Fruit fly (Drosophila melanogaster) whole organism, embryonic: ENCODE measurements around the gene eca.

Source experiments
- B-H1 ChIP-seq: fragments of 200-800 bp; sonication (Bioruptor generic); IDR thresholded peaks from 3 replicates; pipeline ENCODE4 v1.3.6; 2022; ENCODE audit warnings: missing biosample characterization, missing genetic modification characterization
- BtbVII ChIP-seq: fragments of 200-800 bp; sonication (Bioruptor generic); optimal IDR thresholded peaks from 3 replicates; lab custom pipeline; 2017; ENCODE audit warnings: missing biosample characterization, mild to moderate bottlenecking, missing genetic modification characterization
- CG10366 ChIP-seq: fragments of 200-800 bp; sonication (Bioruptor generic); IDR thresholded peaks from 2 replicates; pipeline ENCODE4 v1.3.6; 2022; ENCODE audit warnings: missing biosample characterization, missing genetic modification characterization
- CG10543 ChIP-seq: fragments of 200-800 bp; sonication (Bioruptor generic); optimal IDR thresholded peaks from 3 replicates; lab custom pipeline; 2017; ENCODE audit warnings: missing biosample characterization, mild to moderate bottlenecking, missing genetic modification characterization, moderate library complexity
- CG10654 ChIP-seq: fragments of 200-800 bp; sonication (Bioruptor generic); optimal IDR thresholded peaks from 2 replicates; lab custom pipeline; 2016; ENCODE audit warnings: missing biosample characterization, missing genetic modification characterization
- CG11696 ChIP-seq: fragments of 200-800 bp; sonication (Bioruptor generic); IDR thresholded peaks from 2 replicates; pipeline ENCODE4 v1.3.6; 2022; ENCODE audit warnings: missing biosample characterization, missing genetic modification characterization
- CG12659 ChIP-seq: fragments of 200-800 bp; sonication (Bioruptor generic); optimal IDR thresholded peaks from 3 replicates; lab custom pipeline; 2017; ENCODE audit warnings: mild to moderate bottlenecking, missing biosample characterization, missing genetic modification reagents, missing genetic modification characterization
- CG12942 ChIP-seq: fragments of 200-800 bp; sonication (Bioruptor generic); optimal IDR thresholded peaks from 3 replicates; lab custom pipeline; 2016; ENCODE audit warnings: missing biosample characterization, missing genetic modification characterization
- CG13894 ChIP-seq: fragments of 200-800 bp; sonication (Bioruptor generic); optimal IDR thresholded peaks from 3 replicates; lab custom pipeline; 2018; ENCODE audit warnings: missing biosample characterization, mild to moderate bottlenecking, missing genetic modification characterization, moderate library complexity
- CG1529 ChIP-seq: fragments of 200-800 bp; sonication (Bioruptor generic); optimal IDR thresholded peaks from 3 replicates; lab custom pipeline; 2018; ENCODE audit warnings: missing biosample characterization, missing genetic modification characterization
- CG16813 ChIP-seq: fragments of 200-800 bp; sonication (Bioruptor generic); IDR thresholded peaks from 3 replicates; pipeline ENCODE4 v1.3.6; 2022; ENCODE audit warnings: missing biosample characterization, missing genetic modification characterization; ENCODE audit not compliant: partially characterized antibody
- CG2199 ChIP-seq: fragments of 200-800 bp; sonication (Bioruptor generic); IDR thresholded peaks from 3 replicates; pipeline ENCODE4 v1.3.6; 2022; ENCODE audit warnings: missing biosample characterization, missing genetic modification characterization
- CG2889 ChIP-seq: fragments of 200-800 bp; sonication (Bioruptor generic); IDR thresholded peaks from 3 replicates; pipeline ENCODE4 v1.3.6; 2022; ENCODE audit warnings: missing biosample characterization, missing genetic modification characterization
- CG31441 ChIP-seq: fragments of 200-800 bp; sonication (Bioruptor generic); IDR thresholded peaks from 2 replicates; pipeline ENCODE4 v1.3.6; 2022; ENCODE audit warnings: missing biosample characterization, missing genetic modification characterization
- CG34376 ChIP-seq: fragments of 200-800 bp; sonication (Bioruptor generic); optimal IDR thresholded peaks from 2 replicates; lab custom pipeline; 2018; ENCODE audit warnings: missing biosample characterization, mild to moderate bottlenecking, missing genetic modification characterization
- CG5953 ChIP-seq: fragments of 200-800 bp; sonication (Bioruptor generic); IDR thresholded peaks from 2 replicates; pipeline ENCODE4 v1.3.6; 2022; ENCODE audit warnings: missing biosample characterization, missing genetic modification characterization
- CG6272 ChIP-seq: fragments of 200-800 bp; sonication (Bioruptor generic); IDR thresholded peaks from 2 replicates; pipeline ENCODE4 v1.3.6; 2022; ENCODE audit warnings: missing biosample characterization, missing genetic modification characterization
- CG6683 ChIP-seq: fragments of 200-800 bp; sonication (Bioruptor generic); optimal IDR thresholded peaks from 2 replicates; lab custom pipeline; 2017; ENCODE audit warnings: missing biosample characterization, mild to moderate bottlenecking, missing genetic modification characterization, missing genetic modification reagents
- CG7839 ChIP-seq: fragments of 200-800 bp; sonication (Bioruptor generic); optimal IDR thresholded peaks from 3 replicates; lab custom pipeline; 2018; ENCODE audit warnings: missing biosample characterization, mild to moderate bottlenecking, missing genetic modification characterization, moderate library complexity
- CG8281 ChIP-seq: fragments of 200-800 bp; sonication (Bioruptor generic); optimal IDR thresholded peaks from 2 replicates; lab custom pipeline; 2018; ENCODE audit warnings: missing biosample characterization, mild to moderate bottlenecking, missing genetic modification characterization, moderate library complexity
- Dref ChIP-seq: fragments of 200-800 bp; sonication (Bioruptor generic); IDR thresholded peaks from 2 replicates; pipeline ENCODE4 v1.3.6; 2022; ENCODE audit warnings: missing biosample characterization, missing genetic modification characterization
- GATAe ChIP-seq: fragments of 200-800 bp; sonication (Bioruptor generic); conservative IDR thresholded peaks from 2 replicates; pipeline ENCODE4 v1.3.6; 2022; ENCODE audit warnings: missing biosample characterization, missing genetic modification characterization
- H15 ChIP-seq: fragments of 200-800 bp; sonication (Bioruptor generic); IDR thresholded peaks from 3 replicates; pipeline ENCODE4 v1.3.6; 2022; ENCODE audit warnings: missing biosample characterization, missing genetic modification characterization
- Hmr ChIP-seq: fragments of 200-800 bp; sonication (Bioruptor generic); optimal IDR thresholded peaks from 3 replicates; lab custom pipeline; 2017; ENCODE audit warnings: mild to moderate bottlenecking, missing biosample characterization, missing genetic modification reagents, missing genetic modification characterization
- Hr78 ChIP-seq, 2 experiments: fragments of 200-800 bp in 1 of 2; fragments of >200 bp in 1 of 2; sonication (Bioruptor generic) in 1 of 2; optimal IDR thresholded peaks; 2 replicates each; lab custom pipeline; 2017 to 2019; ENCODE audit warnings: missing biosample characterization in 2 of 2, missing genetic modification characterization in 2 of 2, mild to moderate bottlenecking in 1 of 2, moderate library complexity in 1 of 2
- Ravus ChIP-seq: fragments of 200-800 bp; sonication (Bioruptor generic); IDR thresholded peaks from 2 replicates; pipeline ENCODE4 v1.3.6; 2022; ENCODE audit warnings: missing biosample characterization, missing genetic modification characterization
- Six4 ChIP-seq: fragments of 200-800 bp; sonication (Bioruptor generic); optimal IDR thresholded peaks from 2 replicates; lab custom pipeline; 2016; ENCODE audit warnings: missing biosample characterization, missing genetic modification characterization
- ab ChIP-seq: fragments of 200-800 bp; sonication (Bioruptor generic); optimal IDR thresholded peaks from 2 replicates; lab custom pipeline; 2016; ENCODE audit warnings: missing biosample characterization, missing genetic modification characterization
- corto ChIP-seq: fragments of 200-800 bp; sonication (Bioruptor generic); optimal IDR thresholded peaks from 2 replicates; lab custom pipeline; 2016; ENCODE audit warnings: missing biosample characterization, mild to moderate bottlenecking, missing genetic modification characterization, moderate library complexity
- dm ChIP-seq: fragments of 200-800 bp; sonication (Bioruptor generic); optimal IDR thresholded peaks from 3 replicates; lab custom pipeline; 2016; ENCODE audit warnings: missing biosample characterization, missing genetic modification characterization
- ewg ChIP-seq: fragments of 200-800 bp; sonication (Bioruptor generic); optimal IDR thresholded peaks from 3 replicates; lab custom pipeline; 2017; ENCODE audit warnings: mild to moderate bottlenecking, missing biosample characterization, missing genetic modification reagents, missing genetic modification characterization
- exex ChIP-seq: fragments of 200-800 bp; sonication (Bioruptor generic); optimal IDR thresholded peaks from 4 replicates; lab custom pipeline; 2018; ENCODE audit warnings: missing biosample characterization, mild to moderate bottlenecking, missing genetic modification characterization, moderate library complexity
- grn ChIP-seq: fragments of 200-800 bp; sonication (Bioruptor generic); optimal IDR thresholded peaks from 3 replicates; lab custom pipeline; 2017; ENCODE audit warnings: missing biosample characterization, missing genetic modification characterization
- ham ChIP-seq: fragments of 200-800 bp; sonication (Bioruptor generic); IDR thresholded peaks from 2 replicates; pipeline ENCODE4 v1.3.6; 2022; ENCODE audit warnings: missing biosample characterization, missing genetic modification characterization
- klu ChIP-seq: fragments of 200-800 bp; sonication (Bioruptor generic); IDR thresholded peaks from 2 replicates; pipeline ENCODE4 v1.3.6; 2022; ENCODE audit warnings: missing biosample characterization, missing genetic modification characterization
- lab ChIP-seq: fragments of 200-800 bp; sonication (Bioruptor generic); optimal IDR thresholded peaks from 3 replicates; lab custom pipeline; 2017; ENCODE audit warnings: missing biosample characterization, missing genetic modification characterization, mild to moderate bottlenecking, moderate library complexity, missing genetic modification reagents
- lilli ChIP-seq: fragments of 200-800 bp; sonication (Bioruptor generic); optimal IDR thresholded peaks from 3 replicates; lab custom pipeline; 2016; ENCODE audit warnings: missing biosample characterization, missing genetic modification characterization
- mirr ChIP-seq: fragments of 200-800 bp; sonication (Bioruptor generic); optimal IDR thresholded peaks from 3 replicates; lab custom pipeline; 2018; ENCODE audit warnings: missing biosample characterization, mild to moderate bottlenecking, missing genetic modification characterization
- nerfin-1 ChIP-seq: fragments of 200-800 bp; sonication (Bioruptor generic); optimal IDR thresholded peaks from 3 replicates; lab custom pipeline; 2019; ENCODE audit warnings: missing biosample characterization, mild to moderate bottlenecking, missing genetic modification characterization, moderate library complexity
- otp ChIP-seq: fragments of 200-800 bp; sonication (Bioruptor generic); IDR thresholded peaks from 3 replicates; pipeline ENCODE4, ENCODE4 v1.3.6; 2022; ENCODE audit warnings: missing biosample characterization, missing genetic modification characterization
- sd ChIP-seq: fragments of 200-800 bp; sonication (Bioruptor generic); optimal IDR thresholded peaks from 3 replicates; lab custom pipeline; 2018; ENCODE audit warnings: missing biosample characterization, mild to moderate bottlenecking, missing genetic modification characterization, moderate library complexity
- sisA ChIP-seq: fragments of 200-800 bp; sonication (Bioruptor generic); IDR thresholded peaks from 2 replicates; pipeline ENCODE4 v1.3.6; 2022; ENCODE audit warnings: missing biosample characterization, missing genetic modification characterization
- sqz ChIP-seq: fragments of 200-800 bp; sonication (Bioruptor generic); optimal IDR thresholded peaks from 3 replicates; lab custom pipeline; 2018; ENCODE audit warnings: missing biosample characterization, mild to moderate bottlenecking, missing genetic modification characterization
- sr ChIP-seq: fragments of 200-800 bp; sonication (Bioruptor generic); IDR thresholded peaks from 3 replicates; pipeline ENCODE4 v1.3.6; 2022; ENCODE audit warnings: missing biosample characterization, missing genetic modification characterization
- sug ChIP-seq: fragments of 200-800 bp; optimal IDR thresholded peaks from 2 replicates; lab custom pipeline; 2019; ENCODE audit warnings: missing biosample characterization, mild to moderate bottlenecking, missing genetic modification characterization, moderate library complexity

eca gene

dm6 chr3R:9644620-9645019 lies 40.7 kb downstream of the eca start (continued):
- TF ChIP-seq CG34376 (GFP tag; lab: Kevin White, UChicago): peak; percentile 11
- no peak for TF ChIP-seq CG2889 (GFP tag; lab: Robert Waterston, UW)
- no peak for TF ChIP-seq corto (GFP tag; lab: Kevin White, UChicago)
- TF ChIP-seq CG5953 (GFP tag; lab: Robert Waterston, UW): no peak
- no peak for TF ChIP-seq klu
- TF ChIP-seq CG16813 (GFP tag; lab: Robert Waterston, UW): no peak
- peak in 1 of 2 experiments; percentile 46 for TF ChIP-seq Hr78 (GFP tag; optimal IDR thresholded peaks at IDR 0.05; lab: Kevin White, UChicago)
- TF ChIP-seq Ravus (GFP tag; lab: Robert Waterston, UW): no peak
- TF ChIP-seq CG8281 (tag; lab: Kevin White, UChicago): peak; percentile 93
- TF ChIP-seq CG2199 (GFP tag; lab: Robert Waterston, UW): no peak
- TF ChIP-seq ewg (GFP tag; lab: Kevin White, UChicago): no peak
- TF ChIP-seq CG11696 (GFP tag; lab: Robert Waterston, UW): no peak
- TF ChIP-seq H15 (GFP tag; lab: Robert Waterston, UW): no peak
- TF ChIP-seq CG10654 (GFP tag; lab: Kevin White, UChicago): no peak
- no peak for TF ChIP-seq Dref (GFP tag; lab: Robert Waterston, UW)
- TF ChIP-seq dm (GFP tag; lab: Kevin White, UChicago): no peak
- TF ChIP-seq CG10366: no peak
- TF ChIP-seq sr (GFP tag; lab: Robert Waterston, UW): no peak
- TF ChIP-seq CG12942 (GFP tag; lab: Kevin White, UChicago): no peak
- no peak for TF ChIP-seq CG7839 (tag; lab: Kevin White, UChicago)
- TF ChIP-seq CG1529: no peak
- TF ChIP-seq lab (GFP tag; lab: Kevin White, UChicago): peak; percentile 41
- TF ChIP-seq B-H1: no peak
- no peak for TF ChIP-seq CG6272
- no peak for TF ChIP-seq BtbVII (GFP tag; lab: Kevin White, UChicago)
- no peak for TF ChIP-seq CG31441
- no peak for TF ChIP-seq nerfin-1 (tag; lab: Kevin White, UChicago)
- no peak for TF ChIP-seq CG10543 (GFP tag; lab: Kevin White, UChicago)
- peak; percentile 84 for TF ChIP-seq exex (tag; lab: Kevin White, UChicago)
- no peak for TF ChIP-seq ham
- TF ChIP-seq CG12659: no peak
- TF ChIP-seq Six4 (GFP tag; lab: Kevin White, UChicago): no peak
- no peak for TF ChIP-seq Hmr (GFP tag; lab: Kevin White, UChicago)
- no peak for TF ChIP-seq sisA (GFP tag; lab: Robert Waterston, UW)
- TF ChIP-seq CG6683 (GFP tag; lab: Kevin White, UChicago): no peak
- peak; percentile 2 for TF ChIP-seq CG13894

dm6 chr3R:9643977-9644376 lies 41.3 kb downstream of the eca start:
- peak; percentile 86 for TF ChIP-seq exex (tag; lab: Kevin White, UChicago)
- TF ChIP-seq otp: no peak
- no peak for TF ChIP-seq lilli (GFP tag; lab: Kevin White, UChicago)
- peak; percentile 39; the same call in 1 of the 2 replicates for TF ChIP-seq GATAe
- peak; percentile 61 for TF ChIP-seq mirr
- peak; percentile 83 for TF ChIP-seq sd (tag; lab: Kevin White, UChicago)
- peak; percentile 74 for TF ChIP-seq CG34376 (GFP tag; lab: Kevin White, UChicago)
- no peak for TF ChIP-seq sqz (GFP tag; lab: Kevin White, UChicago)
- TF ChIP-seq ab: no peak
- TF ChIP-seq grn (GFP tag; lab: Kevin White, UChicago): peak; percentile 41
- peak; percentile 61 for TF ChIP-seq sug (tag; lab: Kevin White, UChicago)
